Fruit fly (Drosophila melanogaster): ENCODE data around the gene CG5715.

- TF ChIP-seq pan (optimal IDR thresholded peaks at IDR 0.05) (no peak), Hnf4 (GFP tag; optimal IDR thresholded peaks at IDR 0.05) (no peak), CG32264 (GFP tag; optimal IDR thresholded peaks at IDR 0.05) (no peak), GATAd (GFP tag; optimal IDR thresholded peaks at IDR 0.05) (no peak), psq (GFP tag; optimal IDR thresholded peaks at IDR 0.05) (no peak)
These were observed 8.9 kb upstream of the CG5715 start for dm6 chr3R:24303060-24303459.

Measured in whole organism, wandering third instar larva.